Worm (Caenorhabditis elegans): ENCODE measurements around the gene T05C1.5.

The T05C1.5 gene

DNA sequence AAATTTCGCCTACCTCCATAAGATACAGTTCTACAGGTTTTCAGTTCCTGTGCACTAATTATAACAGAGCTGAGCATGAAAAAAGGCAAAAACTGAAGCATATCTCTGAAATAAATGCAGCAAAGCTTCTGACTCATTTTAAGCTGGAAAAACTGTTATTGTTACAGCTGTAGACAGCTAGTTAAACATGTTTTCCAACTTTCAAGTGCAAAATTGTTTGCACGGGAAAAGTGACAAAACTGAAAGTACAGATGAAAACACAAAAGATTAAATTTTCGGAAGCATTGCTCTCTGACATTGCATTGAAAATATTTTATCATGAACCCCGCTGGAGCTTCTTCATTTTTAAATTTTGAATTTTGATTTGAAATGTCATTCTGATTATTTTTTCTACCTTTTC is at the start of gene T05C1.5:
Gene T05C1.5, minus strand, starts transcription at position 101 of the 400 bp plus-strand sequence.
- no peak for TF ChIP-seq nhr-179 (tag; optimal IDR thresholded peaks at IDR 0.05)
- TF ChIP-seq xnd-1 (tag; optimal IDR thresholded peaks at IDR 0.05): no peak
- TF ChIP-seq C06A6.2 (GFP tag; conservative IDR thresholded peaks at IDR 0.05): no peak
- no peak for TF ChIP-seq rcor-1 (GFP tag; IDR thresholded peaks at IDR 0.05)
- TF ChIP-seq hrde-1 (tag; optimal IDR thresholded peaks at IDR 0.05; ENCODE audit: borderline replicate concordance): no peak
- TF ChIP-seq attf-5 (GFP tag; optimal IDR thresholded peaks at IDR 0.05): no peak
- no peak for TF ChIP-seq cebp-2 (GFP tag; IDR thresholded peaks at IDR 0.05)
- no peak for TF ChIP-seq K11D2.4 (GFP tag; IDR thresholded peaks at IDR 0.05)
- no peak for TF ChIP-seq ets-4 (GFP tag; optimal IDR thresholded peaks at IDR 0.05)
- no peak for TF ChIP-seq lin-54 (GFP tag; optimal IDR thresholded peaks at IDR 0.05)
- TF ChIP-seq let-607 (tag; optimal IDR thresholded peaks at IDR 0.05): no peak
- no peak for TF ChIP-seq lin-40 (tag; optimal IDR thresholded peaks at IDR 0.05)
- no peak for TF ChIP-seq tlf-1 (GFP tag; optimal IDR thresholded peaks at IDR 0.05)
- no peak for TF ChIP-seq Y53F4B.3 (GFP tag; IDR thresholded peaks at IDR 0.05)
- TF ChIP-seq Y53G8AR.9 (GFP tag; conservative IDR thresholded peaks at IDR 0.05): no peak
- TF ChIP-seq hmg-20 (GFP tag; IDR thresholded peaks at IDR 0.05): no peak
- TF ChIP-seq ceh-27 (GFP tag; optimal IDR thresholded peaks at IDR 0.05): no peak
- TF ChIP-seq F57A8.1 (GFP tag; optimal IDR thresholded peaks at IDR 0.05): no peak

DNA sequence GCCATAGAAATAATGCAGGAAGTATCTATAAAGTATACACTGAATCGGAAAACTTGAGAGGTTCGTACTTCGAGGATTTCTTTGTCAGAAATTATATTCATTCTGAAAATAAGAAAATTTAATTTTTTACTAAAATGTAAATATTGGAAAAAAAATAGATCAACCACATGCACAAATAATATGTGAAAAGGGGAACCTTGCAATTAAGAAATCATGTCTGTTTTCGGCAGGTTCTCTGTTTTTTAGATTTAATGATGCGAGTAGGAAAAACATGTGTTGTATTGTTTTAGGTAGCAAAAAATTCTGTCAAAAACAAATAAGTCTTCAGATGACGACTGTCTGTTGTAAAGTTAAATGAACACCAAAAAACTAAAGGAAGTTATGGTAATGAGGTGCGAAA is 46.5 kb upstream of the T05C1.5 start, which contains the start of gene sra-33:
Gene sra-33, minus strand, starts transcription at position 101 of the 400 bp plus-strand sequence.
- no peak for TF ChIP-seq sea-2 (GFP tag; IDR thresholded peaks at IDR 0.05)

DNA sequence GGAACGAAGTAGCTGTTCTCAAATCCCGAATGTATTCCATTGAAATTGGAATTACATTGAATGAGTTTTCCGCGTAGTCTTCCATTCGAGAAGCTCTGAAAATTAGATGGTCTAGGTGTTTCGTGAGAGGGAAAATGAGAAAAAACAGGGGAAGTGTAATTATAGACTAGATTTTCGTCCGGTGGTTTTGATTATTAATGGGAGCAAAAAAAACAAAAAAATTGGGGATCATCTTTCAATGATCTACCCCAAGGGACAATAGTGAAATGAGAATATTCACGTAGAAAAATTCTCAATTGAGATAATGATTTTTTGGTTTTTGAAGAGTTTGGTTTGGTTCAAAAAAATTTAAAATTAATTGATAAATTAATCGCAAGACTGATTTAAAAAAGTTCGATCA is 41.3 kb upstream of the T05C1.5 start, which contains the start of gene sra-32:
Gene sra-32, minus strand, starts transcription at position 101 of the 400 bp plus-strand sequence.
- TF ChIP-seq tbx-9 (tag; optimal IDR thresholded peaks at IDR 0.05; ENCODE audit: borderline replicate concordance) (no peak), ceh-100 (GFP tag; IDR thresholded peaks at IDR 0.05) (no peak), snpc-4 (GFP tag; optimal IDR thresholded peaks at IDR 0.05) (no peak), snpc-4 (tag; optimal IDR thresholded peaks at IDR 0.05) (no peak), F49E8.2 (tag; optimal IDR thresholded peaks at IDR 0.05; ENCODE audit: insufficient read depth) (no peak), madf-6 (GFP tag; IDR thresholded peaks at IDR 0.05) (no peak), ceh-91 (GFP tag; IDR thresholded peaks at IDR 0.05) (no peak), B0336.3 (GFP tag; IDR thresholded peaks at IDR 0.05) (no peak), bed-2 (GFP tag; IDR thresholded peaks at IDR 0.05) (no peak), ztf-22 (GFP tag; optimal IDR thresholded peaks at IDR 0.05) (no peak), tlf-1 (GFP tag; optimal IDR thresholded peaks at IDR 0.05) (no peak), aptf-3 (GFP tag; IDR thresholded peaks at IDR 0.05) (no peak)

DNA sequence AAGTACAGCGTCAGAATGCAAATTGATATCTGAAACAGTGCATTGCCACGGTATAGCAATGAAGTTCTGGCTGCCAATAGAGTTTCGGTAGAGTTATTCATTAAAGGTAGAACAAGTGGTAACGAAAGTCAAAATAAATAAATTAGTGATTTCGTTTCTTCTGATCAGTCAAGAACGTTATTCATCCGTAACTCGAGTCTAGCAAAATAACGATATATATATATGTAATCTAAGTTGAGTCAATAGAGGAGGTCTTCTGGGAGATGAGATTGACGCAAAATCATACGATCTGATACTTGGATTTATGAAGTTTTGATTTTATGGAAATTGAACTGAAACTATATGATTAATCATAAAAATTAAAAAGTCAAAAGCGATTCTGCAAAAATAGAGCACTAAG is 37.2 kb upstream of the T05C1.5 start, which contains the start of gene sra-35:
Gene sra-35, minus strand, starts transcription at position 101 of the 400 bp plus-strand sequence.
- TF ChIP-seq unc-62 (GFP tag; optimal IDR thresholded peaks at IDR 0.05): no peak
- TF ChIP-seq F52B5.7 (tag; optimal IDR thresholded peaks at IDR 0.05): no peak
- no peak for TF ChIP-seq K11D2.4 (GFP tag; IDR thresholded peaks at IDR 0.05)
- TF ChIP-seq dox-1 (GFP tag; IDR thresholded peaks at IDR 0.05): no peak
- no peak for TF ChIP-seq ama-1 (optimal IDR thresholded peaks at IDR 0.05)
- no peak for TF ChIP-seq ama-1 (GFP tag; optimal IDR thresholded peaks at IDR 0.05)
- no peak for TF ChIP-seq zim-3 (tag; optimal IDR thresholded peaks at IDR 0.05)
- TF ChIP-seq egl-18 (GFP tag; IDR thresholded peaks at IDR 0.05): no peak
- TF ChIP-seq him-1 (tag; optimal IDR thresholded peaks at IDR 0.05): no peak
- TF ChIP-seq ztf-26 (tag; optimal IDR thresholded peaks at IDR 0.05): no peak

All from whole organism, young adult.